Worm (Caenorhabditis elegans): Measurements from ENCODE around the gene nas-31.

nas-31 gene

DNA sequence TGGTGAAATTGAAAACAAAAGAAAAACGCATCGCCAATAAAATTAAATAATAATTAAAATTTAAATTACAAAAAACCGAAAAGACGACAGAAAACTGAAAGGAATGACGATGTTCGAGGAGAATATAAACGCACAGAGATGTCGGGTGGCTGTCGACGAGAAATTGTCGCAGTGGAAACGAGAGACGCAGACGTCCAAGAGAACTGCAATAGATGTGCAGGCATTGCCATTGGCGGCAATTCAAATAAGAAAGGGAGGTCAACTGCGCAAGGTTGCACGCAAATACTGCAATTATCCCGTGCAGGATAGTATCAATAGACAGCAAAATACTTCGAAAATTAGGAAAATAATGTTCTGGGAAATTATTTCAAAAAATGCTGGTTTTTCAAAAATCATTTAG is 24.5 kb downstream of the nas-31 start (continued):
- TF ChIP-seq K11D2.4 (GFP tag; IDR thresholded peaks at IDR 0.05): peak; percentile 96
- TF ChIP-seq T07F8.4 (tag; optimal IDR thresholded peaks at IDR 0.05): peak; percentile 81
- TF ChIP-seq B0261.1 (tag; optimal IDR thresholded peaks at IDR 0.05): peak; percentile 33
- TF ChIP-seq ceh-27 (GFP tag; optimal IDR thresholded peaks at IDR 0.05): peak; percentile 98
- peak; percentile 82 for TF ChIP-seq F57C9.4 (tag; optimal IDR thresholded peaks at IDR 0.05)
- TF ChIP-seq C06A6.2 (GFP tag; conservative IDR thresholded peaks at IDR 0.05): peak; percentile 95
- TF ChIP-seq pbrm-1 (GFP tag; IDR thresholded peaks at IDR 0.05): peak; percentile 98
- peak; percentile 95 for TF ChIP-seq let-526 (GFP tag; IDR thresholded peaks at IDR 0.05)
- TF ChIP-seq ztf-6 (GFP tag; IDR thresholded peaks at IDR 0.05): peak; percentile 91
- no peak for TF ChIP-seq nfya-1 (tag; optimal IDR thresholded peaks at IDR 0.05; ENCODE audit: borderline replicate concordance, insufficient read depth)
- TF ChIP-seq dpl-1 (GFP tag; optimal IDR thresholded peaks at IDR 0.05): peak; percentile 99
- TF ChIP-seq F57A8.1 (GFP tag; optimal IDR thresholded peaks at IDR 0.05): no peak
- TF ChIP-seq Y53G8AR.9 (GFP tag; conservative IDR thresholded peaks at IDR 0.05): peak; percentile 98
- TF ChIP-seq ztf-22 (GFP tag; optimal IDR thresholded peaks at IDR 0.05): peak; percentile 98
- peak; percentile 80 for TF ChIP-seq madf-8 (GFP tag; conservative IDR thresholded peaks at IDR 0.05)
- peak; percentile 93 for TF ChIP-seq ztf-28 (GFP tag; IDR thresholded peaks at IDR 0.05)
- peak; percentile 100 for TF ChIP-seq lin-54 (GFP tag; optimal IDR thresholded peaks at IDR 0.05)
- peak; percentile 70; the same call in 1 of the 2 replicates for TF ChIP-seq egl-44 (GFP tag; IDR thresholded peaks at IDR 0.05)
- TF ChIP-seq mxl-1 (tag; optimal IDR thresholded peaks at IDR 0.05): no peak
- TF ChIP-seq chd-7 (tag; optimal IDR thresholded peaks at IDR 0.05): peak; percentile 97
- peak; percentile 96 for TF ChIP-seq nhr-90 (tag; optimal IDR thresholded peaks at IDR 0.05)
- TF ChIP-seq lsy-27 (tag; optimal IDR thresholded peaks at IDR 0.05; ENCODE audit: borderline replicate concordance, insufficient read depth): no peak
- peak; percentile 83 for TF ChIP-seq attf-3 (GFP tag; conservative IDR thresholded peaks at IDR 0.05)
- TF ChIP-seq nfya-2 (GFP tag; IDR thresholded peaks at IDR 0.05): peak; percentile 97
- peak; percentile 71 for TF ChIP-seq akir-1 (GFP tag; optimal IDR thresholded peaks at IDR 0.05)
- peak; percentile 95 for TF ChIP-seq F49E8.2 (tag; optimal IDR thresholded peaks at IDR 0.05; ENCODE audit: insufficient read depth)
- TF ChIP-seq ZK185.1 (tag; optimal IDR thresholded peaks at IDR 0.05; ENCODE audit: poor library complexity, severe bottlenecking): peak; percentile 97
- TF ChIP-seq bed-2 (GFP tag; IDR thresholded peaks at IDR 0.05): peak; percentile 81; the same call in 1 of the 2 replicates
- peak; percentile 14 for TF ChIP-seq mes-4 (tag; optimal IDR thresholded peaks at IDR 0.05)
- peak; percentile 99 for TF ChIP-seq tlf-1 (GFP tag; optimal IDR thresholded peaks at IDR 0.05)

DNA sequence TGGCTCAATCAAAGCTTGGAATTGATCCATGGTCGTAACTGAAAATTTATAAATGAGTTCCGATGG is 24.7 kb downstream of the nas-31 start, which contains the start of gene sec-61.G:
sec-61.G (minus strand) TSS at position 38 of the 66 bp plus-strand sequence.
- TF ChIP-seq egl-44 (GFP tag; IDR thresholded peaks at IDR 0.05) (no peak), F37B4.10 (GFP tag; IDR thresholded peaks at IDR 0.05) (no peak), K11D2.4 (GFP tag; IDR thresholded peaks at IDR 0.05) (no peak), lin-40 (tag; optimal IDR thresholded peaks at IDR 0.05) (no peak), F49E8.2 (tag; optimal IDR thresholded peaks at IDR 0.05; ENCODE audit: insufficient read depth) (no peak), snpc-3.4 (tag; optimal IDR thresholded peaks at IDR 0.05) (no peak), ztf-18 (tag; optimal IDR thresholded peaks at IDR 0.05) (no peak), T07F8.4 (tag; optimal IDR thresholded peaks at IDR 0.05) (no peak), ztf-25 (GFP tag; IDR thresholded peaks at IDR 0.05) (no peak), F55B11.4 (tag; optimal IDR thresholded peaks at IDR 0.05; ENCODE audit: borderline replicate concordance, insufficient read depth) (no peak), C17E4.6 (GFP tag; IDR thresholded peaks at IDR 0.05) (no peak), madf-6 (GFP tag; IDR thresholded peaks at IDR 0.05) (no peak), F23B12.7 (tag; optimal IDR thresholded peaks at IDR 0.05; ENCODE audit: insufficient read depth) (no peak)

All from whole organism, young adult.